Worm (Caenorhabditis elegans) whole organism, young adult: ENCODE results near the gene sri-77.

Source experiments
- F55B11.4 ChIP-seq: sonication (generic microtip); optimal IDR thresholded peaks from 2 replicates; lab custom pipeline; 2016; ENCODE audit warnings: missing compliant biosample characterization, missing genetic modification characterization, borderline replicate concordance; ENCODE audit not compliant: insufficient read depth
- attf-3 ChIP-seq: fragments of 200-800 bp; sonication (Bioruptor generic); conservative IDR thresholded peaks from 2 replicates; pipeline ENCODE4 v1.3.6; 2022; ENCODE audit warnings: missing genetic modification reagents, missing genetic modification characterization, missing compliant biosample characterization
- ceh-58 ChIP-seq: fragments of 200-800 bp; sonication (Bioruptor generic); IDR thresholded peaks from 2 replicates; pipeline ENCODE4 v1.3.6; 2022; ENCODE audit warnings: missing genetic modification characterization, missing compliant biosample characterization
- let-526 ChIP-seq: fragments of 200-800 bp; sonication (Bioruptor generic); IDR thresholded peaks from 2 replicates; pipeline ENCODE4 v1.3.6; 2022; ENCODE audit warnings: missing genetic modification reagents, missing genetic modification characterization, missing compliant biosample characterization
- nhr-80 ChIP-seq: sonication (generic microtip); optimal IDR thresholded peaks from 2 replicates; lab custom pipeline; 2016; ENCODE audit warnings: missing genetic modification characterization, missing compliant biosample characterization
- rcor-1 ChIP-seq: fragments of 200-800 bp; sonication (Bioruptor generic); IDR thresholded peaks from 2 replicates; pipeline ENCODE4 v1.3.6; 2022; ENCODE audit warnings: missing genetic modification reagents, missing genetic modification characterization, missing compliant biosample characterization
- snpc-4 ChIP-seq, 5 experiments: fragments of 150-350 bp in 1 of 5; sonication (generic microtip) in 4 of 5; optimal IDR thresholded peaks; 2 replicates each; lab custom pipeline; 2014 to 2018; ENCODE audit warnings: missing genetic modification characterization in 5 of 5, missing biosample characterization in 3 of 5, antibody characterized with exemption in 2 of 5, mild to moderate bottlenecking in 2 of 5, missing compliant biosample characterization in 2 of 5, missing genotype in 2 of 5, moderate library complexity in 2 of 5, missing genetic modification reagents in 1 of 5

ce11 chrII:2649539-2649938, 44.3 kb upstream of the sri-77 start, which contains the start of the genes F22E5.13 and F22E5.6:
- TF ChIP-seq rcor-1 (no peak), let-526 (GFP tag; lab: Robert Waterston, UW) (no peak), nhr-80 (tag; lab: Kevin White, UChicago) (no peak), ceh-58 (GFP tag; lab: Robert Waterston, UW) (no peak), F55B11.4 (tag; lab: Kevin White, UChicago) (no peak), snpc-4 (GFP tag; optimal IDR thresholded peaks at IDR 0.05; lab: Kevin White, UChicago) (no peak), snpc-4 (tag; optimal IDR thresholded peaks at IDR 0.05; lab: Kevin White, UChicago) (no peak), attf-3 (no peak)
